Worm (Caenorhabditis elegans) whole organism, L2 larva: ENCODE measurements around the gene str-170.

Experiments
- C34F6.9 ChIP-seq: fragments of 150-350 bp; optimal IDR thresholded peaks from 2 replicates; lab custom pipeline; 2014; ENCODE audit warnings: missing biosample characterization, missing genetic modification characterization
- F13H6.1 ChIP-seq: sonication (generic microtip); optimal IDR thresholded peaks from 2 replicates; lab custom pipeline; 2016; ENCODE audit warnings: missing genetic modification characterization, missing compliant biosample characterization
- R02D3.7 ChIP-seq: fragments of 150-350 bp; optimal IDR thresholded peaks from 2 replicates; lab custom pipeline; 2014; ENCODE audit warnings: missing biosample characterization, missing genetic modification characterization
- Y55F3AM.14 ChIP-seq: fragments of 200-800 bp; sonication (Bioruptor generic); optimal IDR thresholded peaks from 2 replicates; lab custom pipeline; 2018; ENCODE audit warnings: mild to moderate bottlenecking, missing genetic modification characterization, missing compliant biosample characterization
- ZK546.5 ChIP-seq: sonication (generic microtip); optimal IDR thresholded peaks from 2 replicates; lab custom pipeline; 2017; ENCODE audit warnings: missing biosample characterization, missing genetic modification characterization
- alr-1 ChIP-seq: fragments of 150-350 bp; optimal IDR thresholded peaks from 2 replicates; lab custom pipeline; 2014; ENCODE audit warnings: missing biosample characterization, missing genetic modification characterization
- aly-2 ChIP-seq: fragments of 150-350 bp; optimal IDR thresholded peaks from 2 replicates; lab custom pipeline; 2014; ENCODE audit warnings: missing biosample characterization, missing genetic modification characterization
- ama-1 ChIP-seq: fragments of 150-350 bp; optimal IDR thresholded peaks from 2 replicates; lab custom pipeline; 2018; ENCODE audit warnings: inconsistent platforms
- blmp-1 ChIP-seq: sonication (generic microtip); optimal IDR thresholded peaks from 2 replicates; lab custom pipeline; 2017; ENCODE audit warnings: missing genetic modification characterization, mild to moderate bottlenecking, missing compliant biosample characterization, antibody characterized with exemption, moderate library complexity; ENCODE audit not compliant: insufficient read depth
- ceh-16 ChIP-seq: fragments of 150-350 bp; optimal IDR thresholded peaks from 2 replicates; lab custom pipeline; 2014; ENCODE audit warnings: missing biosample characterization, missing genetic modification characterization
- ceh-82 ChIP-seq: fragments of 150-350 bp; optimal IDR thresholded peaks from 2 replicates; lab custom pipeline; 2014; ENCODE audit warnings: missing biosample characterization, missing genetic modification characterization
- crh-2 ChIP-seq: sonication (generic microtip); optimal IDR thresholded peaks from 2 replicates; lab custom pipeline; 2017; ENCODE audit warnings: missing biosample characterization, missing genetic modification characterization
- dmd-4 ChIP-seq: sonication (generic microtip); optimal IDR thresholded peaks from 2 replicates; lab custom pipeline; 2017; ENCODE audit warnings: missing biosample characterization, missing genetic modification characterization
- elt-3 ChIP-seq: sonication (generic microtip); optimal IDR thresholded peaks from 2 replicates; lab custom pipeline; 2017; ENCODE audit warnings: missing biosample characterization, missing genetic modification characterization
- fos-1 ChIP-seq: fragments of 150-350 bp; optimal IDR thresholded peaks from 2 replicates; lab custom pipeline; 2014; ENCODE audit warnings: missing biosample characterization, missing genetic modification characterization
- gmeb-1 ChIP-seq: fragments of 150-350 bp; optimal IDR thresholded peaks from 2 replicates; lab custom pipeline; 2014; ENCODE audit warnings: missing biosample characterization, missing genetic modification characterization
- lin-11 ChIP-seq: fragments of 150-350 bp; sonication (generic microtip); optimal IDR thresholded peaks from 2 replicates; lab custom pipeline; 2014; ENCODE audit warnings: missing biosample characterization, missing genetic modification characterization, inconsistent platforms, mixed read lengths
- lin-39 ChIP-seq: fragments of 150-350 bp; optimal IDR thresholded peaks from 2 replicates; lab custom pipeline; 2014; ENCODE audit warnings: missing biosample characterization, missing genetic modification reagents, missing genetic modification characterization
- lsy-2 ChIP-seq, 2 experiments: fragments of 150-350 bp in 1 of 2; sonication (generic microtip) in 1 of 2; optimal IDR thresholded peaks; 2 replicates each; lab custom pipeline; 2014 to 2017; ENCODE audit warnings: missing biosample characterization in 2 of 2, missing genetic modification characterization in 2 of 2
- mab-5 ChIP-seq: fragments of 150-350 bp; optimal IDR thresholded peaks from 2 replicates; lab custom pipeline; 2014; ENCODE audit warnings: missing biosample characterization, missing genetic modification characterization
- mbf-1 ChIP-seq: sonication (generic microtip); optimal IDR thresholded peaks from 2 replicates; lab custom pipeline; 2017; ENCODE audit warnings: missing biosample characterization, missing genetic modification characterization
- mdl-1 ChIP-seq, 2 experiments: fragments of 150-350 bp in 1 of 2; sonication (generic microtip) in 1 of 2; optimal IDR thresholded peaks; 2 replicates each; lab custom pipeline; 2017; ENCODE audit warnings: missing biosample characterization in 2 of 2, missing genetic modification characterization in 2 of 2
- nhr-10 ChIP-seq: sonication (generic microtip); optimal IDR thresholded peaks from 2 replicates; lab custom pipeline; 2017; ENCODE audit warnings: missing biosample characterization, missing genetic modification characterization
- nhr-12 ChIP-seq: fragments of 150-350 bp; optimal IDR thresholded peaks from 2 replicates; lab custom pipeline; 2014; ENCODE audit warnings: missing biosample characterization, missing genetic modification characterization
- nhr-129 ChIP-seq: fragments of 150-350 bp; optimal IDR thresholded peaks from 2 replicates; lab custom pipeline; 2014; ENCODE audit warnings: missing biosample characterization, missing genetic modification characterization
- nhr-21 ChIP-seq: fragments of 150-350 bp; optimal IDR thresholded peaks from 2 replicates; lab custom pipeline; 2014; ENCODE audit warnings: missing biosample characterization, missing genetic modification characterization
- nhr-23 ChIP-seq: fragments of 150-350 bp; optimal IDR thresholded peaks from 2 replicates; lab custom pipeline; 2014; ENCODE audit warnings: missing biosample characterization, missing genetic modification reagents, missing genetic modification characterization
- nhr-237 ChIP-seq: fragments of 150-350 bp; optimal IDR thresholded peaks from 2 replicates; lab custom pipeline; 2014; ENCODE audit warnings: missing biosample characterization, missing genetic modification characterization
- nhr-25 ChIP-seq: fragments of 150-350 bp; sonication (generic microtip); optimal IDR thresholded peaks from 3 replicates; lab custom pipeline; 2014; ENCODE audit warnings: missing biosample characterization, missing genetic modification characterization
- nhr-77 ChIP-seq: fragments of 150-350 bp; optimal IDR thresholded peaks from 2 replicates; lab custom pipeline; 2014; ENCODE audit warnings: missing biosample characterization, missing genetic modification characterization
- skn-1 ChIP-seq: sonication (generic microtip); optimal IDR thresholded peaks from 2 replicates; lab custom pipeline; 2017; ENCODE audit warnings: missing biosample characterization, missing genetic modification characterization
- sma-3 ChIP-seq: sonication (generic microtip); optimal IDR thresholded peaks from 2 replicates; lab custom pipeline; 2016; ENCODE audit warnings: missing genetic modification reagents, missing genetic modification characterization, missing compliant biosample characterization
- sma-9 ChIP-seq, 2 experiments: fragments of 150-350 bp in 1 of 2; sonication (generic microtip) in 1 of 2; optimal IDR thresholded peaks; 2 replicates each; lab custom pipeline; 2014 to 2016; ENCODE audit warnings: missing genetic modification characterization in 2 of 2, mild to moderate bottlenecking in 1 of 2, missing biosample characterization in 1 of 2, missing compliant biosample characterization in 1 of 2, missing genetic modification reagents in 1 of 2, moderate library complexity in 1 of 2
- snpc-4 ChIP-seq: fragments of 150-350 bp; optimal IDR thresholded peaks from 2 replicates; lab custom pipeline; 2014; ENCODE audit warnings: missing biosample characterization, missing genetic modification characterization
- unc-39 ChIP-seq: fragments of 150-350 bp; optimal IDR thresholded peaks from 2 replicates; lab custom pipeline; 2014; ENCODE audit warnings: missing biosample characterization, missing genetic modification characterization
- unc-55 ChIP-seq: fragments of 150-350 bp; sonication (generic microtip); optimal IDR thresholded peaks from 3 replicates; lab custom pipeline; 2014; ENCODE audit warnings: missing biosample characterization, missing genetic modification reagents, missing genetic modification characterization
- zag-1 ChIP-seq: fragments of 150-350 bp; optimal IDR thresholded peaks from 2 replicates; lab custom pipeline; 2014; ENCODE audit warnings: missing biosample characterization, missing genetic modification characterization
- ztf-1 ChIP-seq: fragments of 200-800 bp; sonication (Bioruptor generic); conservative IDR thresholded peaks from 2 replicates; pipeline ENCODE4 v1.3.6; 2022; ENCODE audit warnings: missing genetic modification characterization, missing compliant biosample characterization

The str-170 gene

ce11 chrIV:4890543-4890942 lies 13.3 kb downstream of the str-170 start, which contains the start of gene T08B6.9:
Gene T08B6.9, plus strand, starts transcription at chrIV:4890843.
- TF ChIP-seq nhr-23 (tag; lab: Kevin White, UChicago), result no peak
- TF ChIP-seq nhr-12 (tag; lab: Kevin White, UChicago), result no peak
- TF ChIP-seq fos-1 (tag; lab: Kevin White, UChicago), result no peak
- TF ChIP-seq R02D3.7 (tag; lab: Kevin White, UChicago), result no peak
- TF ChIP-seq sma-3 (GFP tag; lab: Kevin White, UChicago), result no peak
- no peak for TF ChIP-seq mdl-1 (tag; optimal IDR thresholded peaks at IDR 0.05; lab: Kevin White, UChicago)
- TF ChIP-seq Y55F3AM.14 (GFP tag; lab: Kevin White, UChicago), result no peak
- no peak for TF ChIP-seq unc-39 (tag; lab: Kevin White, UChicago)
- TF ChIP-seq alr-1 (tag; lab: Kevin White, UChicago), result no peak
- no peak for TF ChIP-seq nhr-21 (tag; lab: Kevin White, UChicago)
- TF ChIP-seq C34F6.9 (tag; lab: Kevin White, UChicago), result no peak
- TF ChIP-seq lsy-2 (tag; optimal IDR thresholded peaks at IDR 0.05; lab: Kevin White, UChicago), result no peak
- TF ChIP-seq sma-9 (GFP tag; optimal IDR thresholded peaks at IDR 0.05; lab: Kevin White, UChicago), result no peak
- no peak for TF ChIP-seq sma-9 (tag; optimal IDR thresholded peaks at IDR 0.05; lab: Kevin White, UChicago)
- no peak for TF ChIP-seq F13H6.1 (tag; lab: Kevin White, UChicago)
- no peak for TF ChIP-seq zag-1 (tag; lab: Kevin White, UChicago)

DNA sequence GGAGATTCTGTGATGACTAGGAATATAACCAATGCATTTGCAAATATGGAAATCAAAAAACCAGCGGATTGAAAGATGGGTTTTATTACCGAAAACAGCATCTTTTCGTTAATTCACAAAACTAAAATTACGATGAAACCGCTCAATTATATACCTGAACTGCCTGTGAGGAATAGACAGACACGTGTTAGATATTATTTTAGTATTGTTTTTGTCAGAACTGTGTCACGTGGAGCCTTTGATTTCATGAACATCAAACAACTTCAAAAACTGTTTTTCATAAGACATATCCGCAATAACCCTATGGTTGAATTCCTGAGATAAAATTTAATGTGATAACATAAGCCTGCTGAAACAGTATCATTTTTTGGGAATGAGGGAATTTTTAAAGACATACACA lies 26.8 kb downstream of the str-170 start, which contains the start of gene str-161:
str-161 (minus strand) TSS at position 101 of the 400 bp plus-strand sequence.
- no peak for TF ChIP-seq mbf-1
- TF ChIP-seq snpc-4 (tag; lab: Kevin White, UChicago), result no peak
- TF ChIP-seq unc-39 (tag; lab: Kevin White, UChicago), result no peak
- no peak for TF ChIP-seq nhr-10
- TF ChIP-seq lsy-2 (tag; optimal IDR thresholded peaks at IDR 0.05; lab: Kevin White, UChicago), result no peak
- no peak for TF ChIP-seq nhr-21 (tag; lab: Kevin White, UChicago)
- no peak for TF ChIP-seq mab-5 (tag; lab: Kevin White, UChicago)
- TF ChIP-seq gmeb-1 (tag; lab: Kevin White, UChicago), result no peak
- no peak for TF ChIP-seq skn-1
- TF ChIP-seq ztf-1, result no peak
- TF ChIP-seq nhr-77 (tag; lab: Kevin White, UChicago), result no peak
- no peak for TF ChIP-seq ama-1 (lab: Kevin White, UChicago)
- TF ChIP-seq elt-3, result no peak

- TF ChIP-seq F13H6.1 (tag; lab: Kevin White, UChicago) (no peak), C34F6.9 (tag; lab: Kevin White, UChicago) (no peak), Y55F3AM.14 (GFP tag; lab: Kevin White, UChicago) (no peak), aly-2 (tag; lab: Kevin White, UChicago) (no peak), ceh-82 (tag; lab: Kevin White, UChicago) (no peak), nhr-23 (tag; lab: Kevin White, UChicago) (no peak), crh-2 (tag; lab: Kevin White, UChicago) (no peak), skn-1 (no peak), unc-55 (GFP tag; lab: Kevin White, UChicago) (no peak), mdl-1 (tag; optimal IDR thresholded peaks at IDR 0.05; lab: Kevin White, UChicago) (no peak), unc-39 (tag; lab: Kevin White, UChicago) (no peak), nhr-129 (tag; lab: Kevin White, UChicago) (no peak), nhr-12 (tag; lab: Kevin White, UChicago) (no peak), nhr-77 (tag; lab: Kevin White, UChicago) (no peak), ama-1 (lab: Kevin White, UChicago) (no peak), ceh-16 (tag; lab: Kevin White, UChicago) (no peak), R02D3.7 (tag; lab: Kevin White, UChicago) (no peak), ZK546.5 (tag; lab: Kevin White, UChicago) (no peak), alr-1 (tag; lab: Kevin White, UChicago) (no peak), blmp-1 (no peak)
These were observed 28.5 kb downstream of the str-170 start, which contains the start of gene T08B6.4 for ce11 chrIV:4905645-4906135. Gene T08B6.4, plus strand, starts transcription at chrIV:4905695.

DNA sequence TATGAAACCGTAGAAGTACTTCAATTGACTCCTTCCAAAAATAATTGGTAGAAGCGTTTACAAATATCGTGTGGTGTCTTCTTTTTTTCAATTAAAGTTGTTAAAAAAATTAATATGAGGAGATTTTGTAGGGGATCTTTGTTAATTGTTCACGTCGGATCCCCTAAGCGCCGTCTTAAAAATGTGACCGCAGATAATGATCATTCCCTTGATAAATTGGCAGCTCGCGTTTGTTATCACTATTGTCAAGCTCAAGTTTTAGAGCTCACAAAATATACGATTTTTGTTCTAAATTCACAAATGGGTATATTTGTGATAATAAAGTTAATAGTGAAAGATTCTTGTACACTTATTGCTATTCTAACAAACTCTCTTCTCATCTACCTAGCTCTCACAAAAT lies 31.8 kb downstream of the str-170 start, which contains the start of gene str-159:
str-159 (plus strand) TSS at position 301 of the 400 bp plus-strand sequence.
- TF ChIP-seq lin-11 (no peak), ZK546.5 (tag; lab: Kevin White, UChicago) (no peak), nhr-23 (tag; lab: Kevin White, UChicago) (no peak), nhr-21 (tag; lab: Kevin White, UChicago) (no peak), lin-39 (no peak), nhr-237 (tag; lab: Kevin White, UChicago) (no peak), F13H6.1 (tag; lab: Kevin White, UChicago) (no peak), Y55F3AM.14 (GFP tag; lab: Kevin White, UChicago) (no peak), nhr-25 (tag; lab: Kevin White, UChicago) (no peak), aly-2 (tag; lab: Kevin White, UChicago) (no peak), dmd-4 (no peak)
- TF ChIP-seq, all 48 proteins: peak for 0
